In genomic region chrX:8053008-8053441, ce11 we compare ENCODE assay signal across 3 worm cellular contexts.
TF ChIP-seq lines count a peak whose summit lies in the region.

No protein-coding gene starts in this region.

TF ChIP-seq in whole organism, L1 larva, 84 proteins besides CTCF, POLR2A, EP300 and RAD21 (continued from another document):
- TF ChIP-seq nhr-47 (tag; optimal IDR thresholded peaks at IDR 0.05; lab: Kevin White, UChicago) (peak; percentile 11), nhr-71 (tag; optimal IDR thresholded peaks at IDR 0.05; lab: Kevin White, UChicago) (peak; percentile 79), dsc-1 (tag; optimal IDR thresholded peaks at IDR 0.05; lab: Kevin White, UChicago) (peak; percentile 2), nhr-77 (tag; optimal IDR thresholded peaks at IDR 0.05; lab: Kevin White, UChicago) (no peak)

TF ChIP-seq in whole organism, L4 larva, 104 proteins besides CTCF, POLR2A, EP300 and RAD21 (continued from another document):
- TF ChIP-seq unc-62 (GFP tag; optimal IDR thresholded peaks at IDR 0.05 in 1 of 2; lab: Kevin White, UChicago), result peak in 1 of 2 experiments; percentile 73
- TF ChIP-seq unc-62 (tag; optimal IDR thresholded peaks at IDR 0.05; lab: Kevin White, UChicago), result no peak
- TF ChIP-seq skn-1 (tag; optimal IDR thresholded peaks at IDR 0.05; lab: Kevin White, UChicago), result no peak
- no peak for TF ChIP-seq ceh-28 (tag; optimal IDR thresholded peaks at IDR 0.05; lab: Kevin White, UChicago)
- no peak for TF ChIP-seq daf-12 (tag; optimal IDR thresholded peaks at IDR 0.05; lab: Kevin White, UChicago)
- TF ChIP-seq nhr-25 (tag; optimal IDR thresholded peaks at IDR 0.05; lab: Kevin White, UChicago; ENCODE audit: borderline replicate concordance, insufficient read depth), result no peak
- peak; percentile 54 for TF ChIP-seq nhr-11 (tag; optimal IDR thresholded peaks at IDR 0.05; lab: Kevin White, UChicago)
- TF ChIP-seq set-16 (GFP tag; IDR thresholded peaks at IDR 0.05; lab: Robert Waterston, UW), result peak; percentile 83
- TF ChIP-seq ztf-7 (tag; optimal IDR thresholded peaks at IDR 0.05; lab: Kevin White, UChicago), result no peak
- TF ChIP-seq nhr-76 (tag; optimal IDR thresholded peaks at IDR 0.05; lab: Kevin White, UChicago), result no peak
- no peak for TF ChIP-seq fkh-10 (GFP tag; optimal IDR thresholded peaks at IDR 0.05; lab: Kevin White, UChicago)
- peak; percentile 62; the same call in 1 of the 2 replicates for TF ChIP-seq ceh-20 (GFP tag; IDR thresholded peaks at IDR 0.05; lab: Robert Waterston, UW)
- TF ChIP-seq F37D6.2 (tag; optimal IDR thresholded peaks at IDR 0.05; lab: Kevin White, UChicago), result no peak
- no peak for TF ChIP-seq unc-39 (tag; optimal IDR thresholded peaks at IDR 0.05; lab: Kevin White, UChicago)
- TF ChIP-seq fos-1 (tag; optimal IDR thresholded peaks at IDR 0.05; lab: Kevin White, UChicago), result no peak
- TF ChIP-seq hlh-11 (tag; optimal IDR thresholded peaks at IDR 0.05; lab: Kevin White, UChicago), result peak; percentile 34
- TF ChIP-seq sdz-12 (GFP tag; optimal IDR thresholded peaks at IDR 0.05; lab: Kevin White, UChicago), result no peak
- no peak for TF ChIP-seq zip-11 (GFP tag; IDR thresholded peaks at IDR 0.05; lab: Robert Waterston, UW)
- TF ChIP-seq Y5F2A.4 (GFP tag; optimal IDR thresholded peaks at IDR 0.05; lab: Kevin White, UChicago), result no peak
- TF ChIP-seq mxl-3 (GFP tag; optimal IDR thresholded peaks at IDR 0.05; lab: Kevin White, UChicago), result no peak
TF ChIP-seq in whole organism, L4 larva: peak in this region for 7.

TF ChIP-seq in whole organism, late embryonic, 69 proteins besides CTCF, POLR2A, EP300 and RAD21 (continued from another document):
- TF ChIP-seq ceh-9 (tag; optimal IDR thresholded peaks at IDR 0.05; lab: Kevin White, UChicago) (no peak), pqm-1 (tag; optimal IDR thresholded peaks at IDR 0.05; lab: Kevin White, UChicago) (no peak), pax-1 (tag; optimal IDR thresholded peaks at IDR 0.05; lab: Kevin White, UChicago) (no peak), hlh-15 (tag; optimal IDR thresholded peaks at IDR 0.05; lab: Kevin White, UChicago) (no peak), ama-1 (optimal IDR thresholded peaks at IDR 0.05; lab: Kevin White, UChicago) (no peak), che-1 (tag; optimal IDR thresholded peaks at IDR 0.05; lab: Kevin White, UChicago) (no peak), pha-4 (tag; optimal IDR thresholded peaks at IDR 0.05; lab: Kevin White, UChicago) (no peak), tbx-2 (tag; optimal IDR thresholded peaks at IDR 0.05; lab: Kevin White, UChicago) (peak; percentile 26), hlh-13 (GFP tag; optimal IDR thresholded peaks at IDR 0.05; lab: Kevin White, UChicago) (no peak), syd-9 (tag; optimal IDR thresholded peaks at IDR 0.05; lab: Kevin White, UChicago) (no peak), sox-2 (GFP tag; IDR thresholded peaks at IDR 0.05; lab: Robert Waterston, UW) (no peak), lim-6 (tag; optimal IDR thresholded peaks at IDR 0.05; lab: Kevin White, UChicago) (no peak), C08G9.2 (tag; optimal IDR thresholded peaks at IDR 0.05; lab: Kevin White, UChicago) (no peak), fkh-6 (tag; optimal IDR thresholded peaks at IDR 0.05; lab: Kevin White, UChicago) (peak; percentile 4), npax-4 (tag; optimal IDR thresholded peaks at IDR 0.05; lab: Kevin White, UChicago) (no peak), C38D4.7 (GFP tag; optimal IDR thresholded peaks at IDR 0.05; lab: Kevin White, UChicago) (no peak), ceh-34 (tag; optimal IDR thresholded peaks at IDR 0.05; lab: Kevin White, UChicago) (peak; percentile 53), ets-4 (tag; optimal IDR thresholded peaks at IDR 0.05; lab: Kevin White, UChicago) (no peak), ahr-1 (tag; optimal IDR thresholded peaks at IDR 0.05; lab: Kevin White, UChicago) (no peak), pros-1 (tag; optimal IDR thresholded peaks at IDR 0.05; lab: Kevin White, UChicago) (no peak), ceh-2 (tag; optimal IDR thresholded peaks at IDR 0.05; lab: Kevin White, UChicago) (no peak), ceh-45 (GFP tag; IDR thresholded peaks at IDR 0.05; lab: Robert Waterston, UW) (no peak), unc-3 (GFP tag; conservative IDR thresholded peaks at IDR 0.05; lab: Robert Waterston, UW) (no peak), unc-3 (tag; optimal IDR thresholded peaks at IDR 0.05; lab: Kevin White, UChicago) (no peak), nfya-1 (tag; optimal IDR thresholded peaks at IDR 0.05; lab: Kevin White, UChicago) (peak; percentile 33), ceh-6 (GFP tag; optimal IDR thresholded peaks at IDR 0.05; lab: Kevin White, UChicago) (no peak), nhr-232 (tag; optimal IDR thresholded peaks at IDR 0.05; lab: Kevin White, UChicago) (no peak), ceh-31 (tag; optimal IDR thresholded peaks at IDR 0.05; lab: Kevin White, UChicago) (peak; percentile 1), ceh-24 (tag; optimal IDR thresholded peaks at IDR 0.05; lab: Kevin White, UChicago) (no peak), rnt-1 (tag; optimal IDR thresholded peaks at IDR 0.05; lab: Kevin White, UChicago) (peak; percentile 82), pat-9 (tag; optimal IDR thresholded peaks at IDR 0.05; lab: Kevin White, UChicago) (peak; percentile 68), hlh-8 (tag; optimal IDR thresholded peaks at IDR 0.05; lab: Kevin White, UChicago) (no peak), elt-4 (tag; optimal IDR thresholded peaks at IDR 0.05; lab: Kevin White, UChicago) (no peak), zip-5 (tag; optimal IDR thresholded peaks at IDR 0.05; lab: Kevin White, UChicago) (no peak), ttx-3 (tag; optimal IDR thresholded peaks at IDR 0.05; lab: Kevin White, UChicago) (no peak), sdc-2 (tag; optimal IDR thresholded peaks at IDR 0.05; lab: Kevin White, UChicago) (peak; percentile 65), Y22D7AL.16 (tag; optimal IDR thresholded peaks at IDR 0.05; lab: Kevin White, UChicago) (no peak), fax-1 (tag; optimal IDR thresholded peaks at IDR 0.05; lab: Kevin White, UChicago) (no peak), ceh-18 (tag; optimal IDR thresholded peaks at IDR 0.05; lab: Kevin White, UChicago) (peak; percentile 90), hlh-30 (tag; optimal IDR thresholded peaks at IDR 0.05; lab: Kevin White, UChicago; ENCODE audit: insufficient read depth) (no peak), madf-2 (tag; optimal IDR thresholded peaks at IDR 0.05; lab: Kevin White, UChicago) (no peak)
